Worm (Caenorhabditis elegans): ENCODE results near the gene alfa-1.

ce11 chrII:7690384-7690783 lies 28.1 kb upstream of the alfa-1 start, which contains the start of gene pid-1:
- no peak for TF ChIP-seq mes-2 (tag; optimal IDR thresholded peaks at IDR 0.05; ENCODE audit: poor library complexity, severe bottlenecking)
- no peak for TF ChIP-seq ceh-28 (tag; optimal IDR thresholded peaks at IDR 0.05)

Data from whole organism, L4 larva.